Worm (Caenorhabditis elegans): ENCODE results near the gene T04G9.4.

Gene T04G9.4

ce11 chrX:817984-818383 is 45.7 kb downstream of the T04G9.4 start:
- TF ChIP-seq ztf-11 (tag; optimal IDR thresholded peaks at IDR 0.05) (no peak), aha-1 (tag) (peak; percentile 83), unc-62 (GFP tag; optimal IDR thresholded peaks at IDR 0.05 in 1 of 2) (peak in 1 of 2 experiments; percentile 64), unc-62 (tag; optimal IDR thresholded peaks at IDR 0.05) (no peak), lir-3 (tag; optimal IDR thresholded peaks at IDR 0.05) (no peak), spr-3 (GFP tag; optimal IDR thresholded peaks at IDR 0.05) (no peak), mes-2 (tag; optimal IDR thresholded peaks at IDR 0.05; ENCODE audit: poor library complexity, severe bottlenecking) (no peak)

- TF ChIP-seq pha-4 (GFP tag; IDR thresholded peaks at IDR 0.05) (no peak), pha-4 (tag; optimal IDR thresholded peaks at IDR 0.05) (no peak), pqm-1 (tag; optimal IDR thresholded peaks at IDR 0.05) (peak; percentile 66), aha-1 (tag) (peak; percentile 81), T26A8.4 (GFP tag; IDR thresholded peaks at IDR 0.05) (no peak), zip-11 (GFP tag; IDR thresholded peaks at IDR 0.05) (no peak), dpl-1 (GFP tag; optimal IDR thresholded peaks at IDR 0.05) (no peak), aly-2 (tag; optimal IDR thresholded peaks at IDR 0.05) (no peak), Y48G9A.11 (GFP tag; IDR thresholded peaks at IDR 0.05) (no peak), F44E2.7 (GFP tag; IDR thresholded peaks at IDR 0.05) (no peak), lin-1 (GFP tag; IDR thresholded peaks at IDR 0.05) (no peak), unc-130 (GFP tag; optimal IDR thresholded peaks at IDR 0.05) (no peak), ces-1 (GFP tag; optimal IDR thresholded peaks at IDR 0.05) (no peak), dve-1 (tag; optimal IDR thresholded peaks at IDR 0.05; ENCODE audit: insufficient read depth) (peak; percentile 59), daf-16 (GFP tag; optimal IDR thresholded peaks at IDR 0.05) (no peak), daf-16 (tag; optimal IDR thresholded peaks at IDR 0.05) (peak; percentile 99), ceh-32 (tag; optimal IDR thresholded peaks at IDR 0.05; ENCODE audit: poor library complexity) (no peak), mxl-3 (GFP tag; optimal IDR thresholded peaks at IDR 0.05) (no peak), nhr-28 (tag; optimal IDR thresholded peaks at IDR 0.05) (peak; percentile 94), Y5F2A.4 (GFP tag; optimal IDR thresholded peaks at IDR 0.05) (no peak), unc-62 (GFP tag; optimal IDR thresholded peaks at IDR 0.05 in 1 of 2) (no peak), unc-62 (tag; optimal IDR thresholded peaks at IDR 0.05) (no peak), lsy-2 (tag; optimal IDR thresholded peaks at IDR 0.05) (no peak), hlh-30 (tag; optimal IDR thresholded peaks at IDR 0.05; ENCODE audit: insufficient read depth) (no peak), hmg-1.1 (GFP tag; IDR thresholded peaks at IDR 0.05) (no peak), mdt-29 (GFP tag; IDR thresholded peaks at IDR 0.05) (no peak), nhr-25 (tag; optimal IDR thresholded peaks at IDR 0.05; ENCODE audit: borderline replicate concordance, insufficient read depth) (no peak), nhr-76 (tag; optimal IDR thresholded peaks at IDR 0.05) (no peak), fos-1 (tag; optimal IDR thresholded peaks at IDR 0.05) (no peak), ceh-62 (tag; optimal IDR thresholded peaks at IDR 0.05) (no peak), F49E8.2 (tag; optimal IDR thresholded peaks at IDR 0.05; ENCODE audit: borderline replicate concordance) (no peak), spr-1 (tag; optimal IDR thresholded peaks at IDR 0.05) (no peak), ctbp-1 (GFP tag; IDR thresholded peaks at IDR 0.05) (no peak), lim-7 (GFP tag; IDR thresholded peaks at IDR 0.05) (no peak), duxl-1 (tag; optimal IDR thresholded peaks at IDR 0.05; ENCODE audit: poor library complexity) (no peak), zag-1 (tag; optimal IDR thresholded peaks at IDR 0.05) (no peak), hlh-11 (tag; optimal IDR thresholded peaks at IDR 0.05) (peak; percentile 74), dmd-8 (GFP tag; IDR thresholded peaks at IDR 0.05) (no peak), daf-19 (GFP tag; conservative IDR thresholded peaks at IDR 0.05) (no peak), rbr-2 (tag; optimal IDR thresholded peaks at IDR 0.05) (no peak), egl-43 (GFP tag; IDR thresholded peaks at IDR 0.05) (no peak), ZK337.2 (GFP tag; IDR thresholded peaks at IDR 0.05) (no peak), ceh-82 (tag; optimal IDR thresholded peaks at IDR 0.05) (no peak), D1046.2 (GFP tag; IDR thresholded peaks at IDR 0.05) (no peak), arid-1 (GFP tag; conservative IDR thresholded peaks at IDR 0.05) (no peak), snpc-4 (tag; optimal IDR thresholded peaks at IDR 0.05) (no peak), lin-15B (tag; optimal IDR thresholded peaks at IDR 0.05) (no peak)
These were observed 51.5 kb downstream of the T04G9.4 start for ce11 chrX:823736-824135.
